Worm (Caenorhabditis elegans): ENCODE measurements around the gene nhr-21.

nhr-21 gene

ce11 chrII:7343668-7344067, 4.6 kb downstream of the nhr-21 start:
- TF ChIP-seq fos-1 (tag; optimal IDR thresholded peaks at IDR 0.05) (no peak), ceh-82 (tag; optimal IDR thresholded peaks at IDR 0.05) (no peak), unc-39 (tag; optimal IDR thresholded peaks at IDR 0.05) (no peak), elt-3 (tag; optimal IDR thresholded peaks at IDR 0.05) (no peak), C34F6.9 (tag; optimal IDR thresholded peaks at IDR 0.05) (no peak), gmeb-1 (tag; optimal IDR thresholded peaks at IDR 0.05) (no peak), unc-62 (GFP tag; optimal IDR thresholded peaks at IDR 0.05) (no peak), nhr-77 (tag; optimal IDR thresholded peaks at IDR 0.05) (no peak), nhr-23 (tag; optimal IDR thresholded peaks at IDR 0.05) (no peak), zag-1 (tag; optimal IDR thresholded peaks at IDR 0.05) (no peak), sem-4 (tag; optimal IDR thresholded peaks at IDR 0.05) (no peak), ztf-1 (GFP tag; conservative IDR thresholded peaks at IDR 0.05) (no peak), mdl-1 (tag; optimal IDR thresholded peaks at IDR 0.05) (no peak), lsy-2 (tag; optimal IDR thresholded peaks at IDR 0.05) (no peak), sma-3 (GFP tag; optimal IDR thresholded peaks at IDR 0.05) (no peak), Y55F3AM.14 (GFP tag; optimal IDR thresholded peaks at IDR 0.05) (no peak), ztf-11 (tag; optimal IDR thresholded peaks at IDR 0.05) (no peak)

- TF ChIP-seq unc-39 (tag; optimal IDR thresholded peaks at IDR 0.05): no peak
- peak; percentile 38 for TF ChIP-seq crh-2 (tag; optimal IDR thresholded peaks at IDR 0.05)
Measured at ce11 chrII:7345858-7346257, 6.8 kb downstream of the nhr-21 start.

ce11 chrII:7348063-7348462, 9.0 kb downstream of the nhr-21 start:
- TF ChIP-seq nhr-21 (tag; optimal IDR thresholded peaks at IDR 0.05) (no peak), sma-3 (GFP tag; optimal IDR thresholded peaks at IDR 0.05) (no peak), dmd-4 (tag; optimal IDR thresholded peaks at IDR 0.05) (no peak), lin-39 (tag; optimal IDR thresholded peaks at IDR 0.05) (no peak), F13H6.1 (tag; optimal IDR thresholded peaks at IDR 0.05) (no peak)

- TF ChIP-seq lsy-2 (tag; optimal IDR thresholded peaks at IDR 0.05): no peak
- TF ChIP-seq ama-1 (optimal IDR thresholded peaks at IDR 0.05): peak; percentile 2
- no peak for TF ChIP-seq nhr-129 (tag; optimal IDR thresholded peaks at IDR 0.05)
- no peak for TF ChIP-seq C34F6.9 (tag; optimal IDR thresholded peaks at IDR 0.05)
- no peak for TF ChIP-seq zag-1 (tag; optimal IDR thresholded peaks at IDR 0.05)
- no peak for TF ChIP-seq peb-1 (tag; optimal IDR thresholded peaks at IDR 0.05)
- TF ChIP-seq unc-62 (GFP tag; optimal IDR thresholded peaks at IDR 0.05): no peak
- TF ChIP-seq unc-55 (GFP tag; optimal IDR thresholded peaks at IDR 0.05): peak; percentile 1
- TF ChIP-seq sem-4 (tag; optimal IDR thresholded peaks at IDR 0.05): no peak
- no peak for TF ChIP-seq nhr-237 (tag; optimal IDR thresholded peaks at IDR 0.05)
- no peak for TF ChIP-seq elt-1 (tag; optimal IDR thresholded peaks at IDR 0.05)
- TF ChIP-seq nhr-6 (tag; optimal IDR thresholded peaks at IDR 0.05): no peak
- no peak for TF ChIP-seq mab-5 (tag; optimal IDR thresholded peaks at IDR 0.05)
- no peak for TF ChIP-seq ztf-1 (GFP tag; conservative IDR thresholded peaks at IDR 0.05)
- TF ChIP-seq unc-39 (tag; optimal IDR thresholded peaks at IDR 0.05): no peak
- no peak for TF ChIP-seq F13H6.1 (tag; optimal IDR thresholded peaks at IDR 0.05)
- no peak for TF ChIP-seq snpc-4 (tag; optimal IDR thresholded peaks at IDR 0.05)
- no peak for TF ChIP-seq ceh-16 (tag; optimal IDR thresholded peaks at IDR 0.05)
- peak; percentile 51 for TF ChIP-seq fos-1 (tag; optimal IDR thresholded peaks at IDR 0.05)
- TF ChIP-seq ZK546.5 (tag; optimal IDR thresholded peaks at IDR 0.05): no peak
- TF ChIP-seq mbf-1 (tag; optimal IDR thresholded peaks at IDR 0.05): no peak
- no peak for TF ChIP-seq sma-9 (GFP tag; optimal IDR thresholded peaks at IDR 0.05)
- no peak for TF ChIP-seq sma-9 (tag; optimal IDR thresholded peaks at IDR 0.05)
- TF ChIP-seq R02D3.7 (tag; optimal IDR thresholded peaks at IDR 0.05): no peak
- TF ChIP-seq sma-3 (GFP tag; optimal IDR thresholded peaks at IDR 0.05): no peak
- no peak for TF ChIP-seq nhr-12 (tag; optimal IDR thresholded peaks at IDR 0.05)
- TF ChIP-seq crh-2 (tag; optimal IDR thresholded peaks at IDR 0.05): peak; percentile 83
- no peak for TF ChIP-seq nhr-11 (tag; optimal IDR thresholded peaks at IDR 0.05)
- no peak for TF ChIP-seq nhr-10 (tag; optimal IDR thresholded peaks at IDR 0.05)
Measured at ce11 chrII:7352507-7352906, 13.5 kb downstream of the nhr-21 start, which contains the start of gene hsp-4. Gene hsp-4, minus strand, starts transcription at chrII:7352645.
